Fruit fly (Drosophila melanogaster) whole organism, embryonic: ENCODE results near the gene CG32354.

Source experiments
- Adf1 ChIP-seq: fragments of 200-800 bp; sonication (Bioruptor generic); IDR thresholded peaks from 2 replicates; pipeline ENCODE4 v1.3.6; 2022; ENCODE audit warnings: missing biosample characterization, missing genetic modification characterization
- Awh ChIP-seq: fragments of 200-800 bp; sonication (Bioruptor generic); IDR thresholded peaks from 2 replicates; pipeline ENCODE4, ENCODE4 v1.3.6; 2022; ENCODE audit warnings: missing biosample characterization, missing genetic modification characterization
- Blimp-1 ChIP-seq: fragments of 200-800 bp; sonication (Bioruptor generic); optimal IDR thresholded peaks from 3 replicates; lab custom pipeline; 2018; ENCODE audit warnings: missing biosample characterization, missing genetic modification characterization, mild to moderate bottlenecking, moderate library complexity, missing genetic modification reagents
- Bteb2 ChIP-seq: fragments of 200-800 bp; sonication (Bioruptor generic); optimal IDR thresholded peaks from 2 replicates; lab custom pipeline; 2016; ENCODE audit warnings: missing biosample characterization, missing genetic modification characterization
- CG10147 ChIP-seq: fragments of 200-800 bp; sonication (Bioruptor generic); optimal IDR thresholded peaks from 2 replicates; lab custom pipeline; 2019; ENCODE audit warnings: missing biosample characterization, mild to moderate bottlenecking, missing genetic modification characterization, moderate library complexity
- CG10462 ChIP-seq: fragments of 200-800 bp; sonication (Bioruptor generic); optimal IDR thresholded peaks from 2 replicates; lab custom pipeline; 2016; ENCODE audit warnings: missing biosample characterization, missing genetic modification characterization
- CG11504 ChIP-seq: fragments of 200-800 bp; sonication (Bioruptor generic); optimal IDR thresholded peaks from 3 replicates; lab custom pipeline; 2019; ENCODE audit warnings: missing biosample characterization, mild to moderate bottlenecking, missing genetic modification characterization, moderate library complexity
- CG12155 ChIP-seq: fragments of 200-800 bp; sonication (Bioruptor generic); optimal IDR thresholded peaks from 3 replicates; lab custom pipeline; 2016; ENCODE audit warnings: missing biosample characterization, missing genetic modification characterization
- CG1233 ChIP-seq: fragments of 200-800 bp; sonication (Bioruptor generic); optimal IDR thresholded peaks from 4 replicates; lab custom pipeline; 2018; ENCODE audit warnings: missing biosample characterization, mild to moderate bottlenecking, missing genetic modification characterization
- CG14441 ChIP-seq: fragments of 200-800 bp; sonication (Bioruptor generic); IDR thresholded peaks from 2 replicates; pipeline ENCODE4 v1.3.6; 2022; ENCODE audit warnings: missing biosample characterization, missing genetic modification characterization
- CG15479 ChIP-seq: fragments of 200-800 bp; sonication (Bioruptor generic); optimal IDR thresholded peaks from 3 replicates; lab custom pipeline; 2019; ENCODE audit warnings: missing biosample characterization, mild to moderate bottlenecking, missing genetic modification characterization, moderate library complexity
- CG17328 ChIP-seq: fragments of 200-800 bp; sonication (Bioruptor generic); IDR thresholded peaks from 2 replicates; pipeline ENCODE4 v1.3.6; 2022; ENCODE audit warnings: missing biosample characterization, missing genetic modification characterization
- CG17359 ChIP-seq: fragments of 200-800 bp; sonication (Bioruptor generic); optimal IDR thresholded peaks from 3 replicates; lab custom pipeline; 2018; ENCODE audit warnings: missing biosample characterization, mild to moderate bottlenecking, missing genetic modification characterization, moderate library complexity
- CG17802 ChIP-seq: fragments of 200-800 bp; sonication (Bioruptor generic); optimal IDR thresholded peaks from 2 replicates; lab custom pipeline; 2018; ENCODE audit warnings: missing biosample characterization, mild to moderate bottlenecking, missing genetic modification characterization, moderate library complexity
- CG18476 ChIP-seq: fragments of 200-800 bp; sonication (Bioruptor generic); optimal IDR thresholded peaks from 2 replicates; lab custom pipeline; 2016; ENCODE audit warnings: missing biosample characterization, mild to moderate bottlenecking, missing genetic modification characterization
- CG2129 ChIP-seq: fragments of 200-800 bp; sonication (Bioruptor generic); IDR thresholded peaks from 2 replicates; pipeline ENCODE4 v1.3.6; 2022; ENCODE audit warnings: missing biosample characterization, missing genetic modification characterization; ENCODE audit not compliant: partially characterized antibody
- CG2678 ChIP-seq: fragments of 200-800 bp; sonication (Bioruptor generic); optimal IDR thresholded peaks from 3 replicates; lab custom pipeline; 2019; ENCODE audit warnings: missing biosample characterization, mild to moderate bottlenecking, missing genetic modification characterization, moderate library complexity
- CG30403 ChIP-seq: fragments of 200-800 bp; sonication (Bioruptor generic); optimal IDR thresholded peaks from 3 replicates; lab custom pipeline; 2016; ENCODE audit warnings: missing biosample characterization, missing genetic modification characterization
- CG31441 ChIP-seq: fragments of 200-800 bp; sonication (Bioruptor generic); IDR thresholded peaks from 2 replicates; pipeline ENCODE4 v1.3.6; 2022; ENCODE audit warnings: missing biosample characterization, missing genetic modification characterization
- CG33557 ChIP-seq: fragments of 200-800 bp; sonication (Bioruptor generic); optimal IDR thresholded peaks from 2 replicates; lab custom pipeline; 2019; ENCODE audit warnings: missing biosample characterization, mild to moderate bottlenecking, missing genetic modification characterization, moderate library complexity
- CG7987 ChIP-seq: fragments of 200-800 bp; sonication (Bioruptor generic); optimal IDR thresholded peaks from 2 replicates; lab custom pipeline; 2018; ENCODE audit warnings: missing biosample characterization, mild to moderate bottlenecking, missing genetic modification characterization, moderate library complexity
- CG9876 ChIP-seq: fragments of 200-800 bp; sonication (Bioruptor generic); optimal IDR thresholded peaks from 2 replicates; lab custom pipeline; 2016; ENCODE audit warnings: missing biosample characterization, missing genetic modification characterization
- Deaf1 ChIP-seq: fragments of 200-800 bp; optimal IDR thresholded peaks from 3 replicates; lab custom pipeline; 2019; ENCODE audit warnings: missing biosample characterization, mild to moderate bottlenecking, missing genetic modification characterization, moderate library complexity
- Dip3 ChIP-seq: fragments of 200-800 bp; sonication (Bioruptor generic); optimal IDR thresholded peaks from 3 replicates; lab custom pipeline; 2016; ENCODE audit warnings: missing biosample characterization, missing genetic modification characterization
- Dref ChIP-seq: fragments of 200-800 bp; sonication (Bioruptor generic); IDR thresholded peaks from 2 replicates; pipeline ENCODE4 v1.3.6; 2022; ENCODE audit warnings: missing biosample characterization, missing genetic modification characterization
- Med ChIP-seq: fragments of 200-800 bp; sonication (Bioruptor generic); peaks from one replicate; lab custom pipeline; 2016; ENCODE audit warnings: missing biosample characterization, missing genetic modification characterization, mild to moderate bottlenecking, inconsistent platforms, moderate library complexity
- Pdp1 ChIP-seq, 2 experiments: fragments of 200-800 bp; sonication (Bioruptor generic); optimal IDR thresholded peaks; 3 replicates each; lab custom pipeline; 2016; ENCODE audit warnings: missing biosample characterization in 2 of 2, missing genetic modification characterization in 2 of 2, mild to moderate bottlenecking in 1 of 2, moderate library complexity in 1 of 2
- Sry-δ ChIP-seq: fragments of 200-800 bp; sonication (Bioruptor generic); optimal IDR thresholded peaks from 2 replicates; lab custom pipeline; 2016; ENCODE audit warnings: missing biosample characterization, missing genetic modification characterization
- Trl ChIP-seq, 3 experiments: fragments of >200 bp in 2 of 3; fragments of 200-800 bp in 1 of 3; sonication (Bioruptor generic) in 1 of 3; optimal IDR thresholded peaks; 2 replicates in 1 of 3; 3 replicates in 2 of 3; lab custom pipeline; 2016 to 2017; ENCODE audit warnings: missing biosample characterization in 1 of 3, missing genetic modification characterization in 1 of 3
- Usf ChIP-seq: fragments of 200-800 bp; sonication (Bioruptor generic); optimal IDR thresholded peaks from 2 replicates; lab custom pipeline; 2017; ENCODE audit warnings: missing genotype, missing biosample characterization, missing genetic modification characterization
- ase ChIP-seq: fragments of 200-800 bp; sonication (Bioruptor generic); IDR thresholded peaks from 3 replicates; pipeline ENCODE4 v1.3.6; 2022; ENCODE audit warnings: missing biosample characterization, missing genetic modification characterization
- chinmo ChIP-seq: fragments of 200-800 bp; sonication (Bioruptor generic); IDR thresholded peaks from 4 replicates; pipeline ENCODE4 v1.3.6; 2022; ENCODE audit warnings: missing biosample characterization, missing genetic modification characterization; ENCODE audit not compliant: partially characterized antibody
- dmrt99B ChIP-seq: fragments of 200-800 bp; sonication (Bioruptor generic); optimal IDR thresholded peaks from 2 replicates; lab custom pipeline; 2018; ENCODE audit warnings: missing biosample characterization, mild to moderate bottlenecking, missing genetic modification characterization, moderate library complexity
- en ChIP-seq: fragments of 200-800 bp; sonication (Bioruptor generic); optimal IDR thresholded peaks from 2 replicates; lab custom pipeline; 2016; ENCODE audit warnings: missing biosample characterization, missing genetic modification characterization
- fd96Cb ChIP-seq: fragments of 200-800 bp; sonication (Bioruptor generic); optimal IDR thresholded peaks from 2 replicates; lab custom pipeline; 2018; ENCODE audit warnings: missing biosample characterization, mild to moderate bottlenecking, missing genetic modification characterization, moderate library complexity
- gce ChIP-seq: fragments of 200-800 bp; sonication (Bioruptor generic); IDR thresholded peaks from 3 replicates; pipeline ENCODE4 v1.3.6; 2022; ENCODE audit warnings: missing biosample characterization, missing genetic modification characterization
- jumu ChIP-seq: fragments of 200-800 bp; sonication (Bioruptor generic); optimal IDR thresholded peaks from 3 replicates; lab custom pipeline; 2016; ENCODE audit warnings: missing biosample characterization, missing genetic modification characterization
- lilli ChIP-seq: fragments of 200-800 bp; sonication (Bioruptor generic); optimal IDR thresholded peaks from 3 replicates; lab custom pipeline; 2016; ENCODE audit warnings: missing biosample characterization, missing genetic modification characterization
- lola ChIP-seq, 3 experiments: fragments of >200 bp in 2 of 3; fragments of 200-800 bp in 1 of 3; sonication (Bioruptor generic) in 1 of 3; optimal IDR thresholded peaks; 2 replicates each; lab custom pipeline; 2017 to 2019; ENCODE audit warnings: missing biosample characterization in 3 of 3, missing genetic modification characterization in 3 of 3, mild to moderate bottlenecking in 1 of 3, moderate library complexity in 1 of 3
- oc ChIP-seq: fragments of 200-800 bp; sonication (Bioruptor generic); optimal IDR thresholded peaks from 2 replicates; lab custom pipeline; 2018; ENCODE audit warnings: missing biosample characterization, mild to moderate bottlenecking, missing genetic modification characterization, moderate library complexity
- onecut ChIP-seq: fragments of 200-800 bp; sonication (Bioruptor generic); IDR thresholded peaks from 2 replicates; pipeline ENCODE4 v1.3.6; 2022; ENCODE audit warnings: missing biosample characterization, missing genetic modification characterization
- sd ChIP-seq: fragments of 200-800 bp; sonication (Bioruptor generic); optimal IDR thresholded peaks from 3 replicates; lab custom pipeline; 2018; ENCODE audit warnings: missing biosample characterization, mild to moderate bottlenecking, missing genetic modification characterization, moderate library complexity
- sim ChIP-seq: fragments of 200-800 bp; sonication (Bioruptor generic); IDR thresholded peaks from 2 replicates; pipeline ENCODE4 v1.3.6; 2022; ENCODE audit warnings: missing biosample characterization, missing genetic modification characterization
- sima ChIP-seq: fragments of 200-800 bp; sonication (Bioruptor generic); optimal IDR thresholded peaks from 2 replicates; lab custom pipeline; 2016; ENCODE audit warnings: missing biosample characterization, missing genetic modification characterization
- slou ChIP-seq: fragments of 200-800 bp; sonication (Bioruptor generic); optimal IDR thresholded peaks from 3 replicates; lab custom pipeline; 2016; ENCODE audit warnings: missing biosample characterization, missing genetic modification characterization
- sna ChIP-seq: fragments of 200-800 bp; sonication (Bioruptor generic); IDR thresholded peaks from 2 replicates; pipeline ENCODE4 v1.3.6; 2022; ENCODE audit warnings: missing biosample characterization, missing genetic modification characterization; ENCODE audit not compliant: partially characterized antibody
- tin ChIP-seq: fragments of 200-800 bp; sonication (Bioruptor generic); optimal IDR thresholded peaks from 3 replicates; lab custom pipeline; 2016; ENCODE audit warnings: missing biosample characterization, missing genetic modification characterization
- ttk ChIP-seq: fragments of 200-800 bp; sonication (Bioruptor generic); IDR thresholded peaks from 2 replicates; pipeline ENCODE4 v2.1.2; 2022; ENCODE audit warnings: missing biosample characterization, missing genetic modification characterization
- tup ChIP-seq: fragments of 200-800 bp; sonication (Bioruptor generic); optimal IDR thresholded peaks from 2 replicates; lab custom pipeline; 2016; ENCODE audit warnings: missing biosample characterization, mild to moderate bottlenecking, missing genetic modification characterization, moderate library complexity
- zen ChIP-seq: fragments of 200-800 bp; sonication (Bioruptor generic); optimal IDR thresholded peaks from 3 replicates; lab custom pipeline; 2018; ENCODE audit warnings: missing biosample characterization, mild to moderate bottlenecking, missing genetic modification characterization, moderate library complexity
- zf30C ChIP-seq: fragments of 200-800 bp; sonication (Bioruptor generic); optimal IDR thresholded peaks from 3 replicates; lab custom pipeline; 2018; ENCODE audit warnings: missing biosample characterization, mild to moderate bottlenecking, missing genetic modification characterization

The CG32354 gene

dm6 chr3L:8448517-8448889 is 26.5 kb upstream of the CG32354 start (continued):
- TF ChIP-seq CG31441 (no peak), CG17328 (GFP tag; lab: Robert Waterston, UW) (no peak), CG17359 (tag; lab: Kevin White, UChicago) (peak; percentile 5), CG12155 (no peak), Awh (GFP tag; lab: Robert Waterston, UW) (peak; percentile 22; the same call in 1 of the 2 replicates), Deaf1 (tag; lab: Kevin White, UChicago) (no peak), CG33557 (GFP tag; lab: Kevin White, UChicago) (no peak), tup (no peak), Dip3 (no peak), CG30403 (peak; percentile 66), CG2678 (tag; lab: Kevin White, UChicago) (peak; percentile 13), CG18476 (GFP tag; lab: Kevin White, UChicago) (no peak), sima (GFP tag; lab: Kevin White, UChicago) (no peak), Bteb2 (no peak), Med (GFP tag; lab: Kevin White, UChicago) (peak; percentile 85), oc (tag; lab: Kevin White, UChicago) (no peak), Trl (optimal IDR thresholded peaks at IDR 0.05; lab: Kevin White, UChicago) (no peak), Trl (GFP tag; optimal IDR thresholded peaks at IDR 0.05; lab: Kevin White, UChicago) (no peak), CG14441 (GFP tag; lab: Robert Waterston, UW) (no peak), lola (GFP tag; optimal IDR thresholded peaks at IDR 0.05; lab: Kevin White, UChicago) (peak in 1 of 3 experiments; percentile 4), CG11504 (tag; lab: Kevin White, UChicago) (peak; percentile 50), Pdp1 (GFP tag; optimal IDR thresholded peaks at IDR 0.05; lab: Kevin White, UChicago) (peak in 1 of 2 experiments; percentile 17), jumu (GFP tag; lab: Kevin White, UChicago) (no peak), sim (GFP tag; lab: Robert Waterston, UW) (no peak), dmrt99B (peak; percentile 51), Dref (GFP tag; lab: Robert Waterston, UW) (no peak), lilli (GFP tag; lab: Kevin White, UChicago) (peak; percentile 9), ttk (GFP tag; lab: Robert Waterston, UW) (no peak), Blimp-1 (GFP tag; lab: Kevin White, UChicago) (no peak), sna (GFP tag; lab: Robert Waterston, UW) (no peak), CG2129 (GFP tag; lab: Robert Waterston, UW) (no peak), gce (GFP tag; lab: Robert Waterston, UW) (no peak), Sry-δ (no peak), fd96Cb (peak; percentile 13), CG10147 (no peak), Usf (no peak), chinmo (no peak), zen (tag; lab: Kevin White, UChicago) (no peak), onecut (GFP tag; lab: Robert Waterston, UW) (no peak), ase (no peak), tin (GFP tag; lab: Kevin White, UChicago) (peak; percentile 23), CG1233 (GFP tag; lab: Kevin White, UChicago) (no peak), CG9876 (GFP tag; lab: Kevin White, UChicago) (no peak), sd (tag; lab: Kevin White, UChicago) (no peak), CG10462 (GFP tag; lab: Kevin White, UChicago) (no peak), en (no peak), slou (GFP tag; lab: Kevin White, UChicago) (no peak), CG17802 (no peak), CG7987 (GFP tag; lab: Kevin White, UChicago) (no peak), Adf1 (GFP tag; lab: Robert Waterston, UW) (no peak), CG15479 (GFP tag; lab: Kevin White, UChicago) (no peak), zf30C (GFP tag; lab: Kevin White, UChicago) (peak; percentile 71)
